Worm (Caenorhabditis elegans) whole organism, L4/young adult: ENCODE results near the gene nhr-138.

ENCODE experiments used
- W03F9.2 ChIP-seq: fragments of 150-350 bp; optimal IDR thresholded peaks from 2 replicates; lab custom pipeline; 2014; ENCODE audit warnings: missing biosample characterization, missing genetic modification characterization
- dao-5 ChIP-seq: sonication (generic microtip); optimal IDR thresholded peaks from 2 replicates; lab custom pipeline; 2016; ENCODE audit warnings: missing genotype, missing genetic modification characterization, moderate library complexity, missing compliant biosample characterization
- him-1 ChIP-seq: sonication (generic microtip); optimal IDR thresholded peaks from 2 replicates; lab custom pipeline; 2016; ENCODE audit warnings: missing genotype, missing genetic modification reagents, missing genetic modification characterization, missing compliant biosample characterization

DNA sequence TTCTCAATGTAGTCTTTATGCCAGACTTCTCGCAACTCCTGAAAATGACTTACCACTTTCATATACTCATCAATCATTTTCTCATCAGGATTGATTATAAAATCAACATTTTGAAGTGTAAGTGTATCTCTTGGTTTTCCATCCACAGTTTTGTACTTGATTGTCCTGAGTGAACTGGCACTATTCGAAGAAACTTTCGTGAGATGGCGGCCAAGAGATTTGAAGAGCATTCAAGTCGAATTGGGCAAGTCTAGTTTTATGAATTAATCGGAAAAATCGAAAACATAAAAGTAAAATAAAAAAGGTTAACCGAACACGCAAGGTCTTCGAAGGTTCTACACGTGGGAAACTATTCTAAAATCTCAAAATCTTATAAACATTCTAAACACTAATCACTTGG lies 17.8 kb downstream of the nhr-138 start, which contains the start of gene C28D4.7:
- TF ChIP-seq W03F9.2 (tag; lab: Kevin White, UChicago) (no peak), him-1 (no peak), dao-5 (tag; lab: Kevin White, UChicago) (no peak)
